Worm (Caenorhabditis elegans) whole organism, L2 larva: ENCODE measurements around the gene srd-29.

Experiments
- C34F6.9 ChIP-seq: fragments of 150-350 bp; optimal IDR thresholded peaks from 2 replicates; lab custom pipeline; 2014; ENCODE audit warnings: missing biosample characterization, missing genetic modification characterization
- F13H6.1 ChIP-seq: sonication (generic microtip); optimal IDR thresholded peaks from 2 replicates; lab custom pipeline; 2016; ENCODE audit warnings: missing genetic modification characterization, missing compliant biosample characterization
- R02D3.7 ChIP-seq: fragments of 150-350 bp; optimal IDR thresholded peaks from 2 replicates; lab custom pipeline; 2014; ENCODE audit warnings: missing biosample characterization, missing genetic modification characterization
- Y55F3AM.14 ChIP-seq: fragments of 200-800 bp; sonication (Bioruptor generic); optimal IDR thresholded peaks from 2 replicates; lab custom pipeline; 2018; ENCODE audit warnings: mild to moderate bottlenecking, missing genetic modification characterization, missing compliant biosample characterization
- ZK546.5 ChIP-seq: sonication (generic microtip); optimal IDR thresholded peaks from 2 replicates; lab custom pipeline; 2017; ENCODE audit warnings: missing biosample characterization, missing genetic modification characterization
- alr-1 ChIP-seq: fragments of 150-350 bp; optimal IDR thresholded peaks from 2 replicates; lab custom pipeline; 2014; ENCODE audit warnings: missing biosample characterization, missing genetic modification characterization
- aly-2 ChIP-seq: fragments of 150-350 bp; optimal IDR thresholded peaks from 2 replicates; lab custom pipeline; 2014; ENCODE audit warnings: missing biosample characterization, missing genetic modification characterization
- ama-1 ChIP-seq: fragments of 150-350 bp; optimal IDR thresholded peaks from 2 replicates; lab custom pipeline; 2018; ENCODE audit warnings: inconsistent platforms
- blmp-1 ChIP-seq: sonication (generic microtip); optimal IDR thresholded peaks from 2 replicates; lab custom pipeline; 2017; ENCODE audit warnings: missing genetic modification characterization, mild to moderate bottlenecking, missing compliant biosample characterization, antibody characterized with exemption, moderate library complexity; ENCODE audit not compliant: insufficient read depth
- ceh-16 ChIP-seq: fragments of 150-350 bp; optimal IDR thresholded peaks from 2 replicates; lab custom pipeline; 2014; ENCODE audit warnings: missing biosample characterization, missing genetic modification characterization
- ceh-82 ChIP-seq: fragments of 150-350 bp; optimal IDR thresholded peaks from 2 replicates; lab custom pipeline; 2014; ENCODE audit warnings: missing biosample characterization, missing genetic modification characterization
- elt-1 ChIP-seq: fragments of 150-350 bp; optimal IDR thresholded peaks from 2 replicates; lab custom pipeline; 2014; ENCODE audit warnings: missing biosample characterization, missing genetic modification characterization
- elt-3 ChIP-seq: sonication (generic microtip); optimal IDR thresholded peaks from 2 replicates; lab custom pipeline; 2017; ENCODE audit warnings: missing biosample characterization, missing genetic modification characterization
- fos-1 ChIP-seq: fragments of 150-350 bp; optimal IDR thresholded peaks from 2 replicates; lab custom pipeline; 2014; ENCODE audit warnings: missing biosample characterization, missing genetic modification characterization
- gmeb-1 ChIP-seq: fragments of 150-350 bp; optimal IDR thresholded peaks from 2 replicates; lab custom pipeline; 2014; ENCODE audit warnings: missing biosample characterization, missing genetic modification characterization
- lin-11 ChIP-seq: fragments of 150-350 bp; sonication (generic microtip); optimal IDR thresholded peaks from 2 replicates; lab custom pipeline; 2014; ENCODE audit warnings: missing biosample characterization, missing genetic modification characterization, inconsistent platforms, mixed read lengths
- lin-13 ChIP-seq: fragments of 150-350 bp; optimal IDR thresholded peaks from 2 replicates; lab custom pipeline; 2014; ENCODE audit warnings: missing biosample characterization, missing genetic modification reagents, missing genetic modification characterization
- lin-39 ChIP-seq: fragments of 150-350 bp; optimal IDR thresholded peaks from 2 replicates; lab custom pipeline; 2014; ENCODE audit warnings: missing biosample characterization, missing genetic modification reagents, missing genetic modification characterization
- lsy-2 ChIP-seq, 2 experiments: fragments of 150-350 bp in 1 of 2; sonication (generic microtip) in 1 of 2; optimal IDR thresholded peaks; 2 replicates each; lab custom pipeline; 2014 to 2017; ENCODE audit warnings: missing biosample characterization in 2 of 2, missing genetic modification characterization in 2 of 2
- mbf-1 ChIP-seq: sonication (generic microtip); optimal IDR thresholded peaks from 2 replicates; lab custom pipeline; 2017; ENCODE audit warnings: missing biosample characterization, missing genetic modification characterization
- mdl-1 ChIP-seq, 2 experiments: fragments of 150-350 bp in 1 of 2; sonication (generic microtip) in 1 of 2; optimal IDR thresholded peaks; 2 replicates each; lab custom pipeline; 2017; ENCODE audit warnings: missing biosample characterization in 2 of 2, missing genetic modification characterization in 2 of 2
- nhr-10 ChIP-seq: sonication (generic microtip); optimal IDR thresholded peaks from 2 replicates; lab custom pipeline; 2017; ENCODE audit warnings: missing biosample characterization, missing genetic modification characterization
- nhr-11 ChIP-seq: fragments of 150-350 bp; optimal IDR thresholded peaks from 2 replicates; lab custom pipeline; 2014; ENCODE audit warnings: missing biosample characterization, missing genetic modification characterization
- nhr-12 ChIP-seq: fragments of 150-350 bp; optimal IDR thresholded peaks from 2 replicates; lab custom pipeline; 2014; ENCODE audit warnings: missing biosample characterization, missing genetic modification characterization
- nhr-129 ChIP-seq: fragments of 150-350 bp; optimal IDR thresholded peaks from 2 replicates; lab custom pipeline; 2014; ENCODE audit warnings: missing biosample characterization, missing genetic modification characterization
- nhr-21 ChIP-seq: fragments of 150-350 bp; optimal IDR thresholded peaks from 2 replicates; lab custom pipeline; 2014; ENCODE audit warnings: missing biosample characterization, missing genetic modification characterization
- nhr-23 ChIP-seq: fragments of 150-350 bp; optimal IDR thresholded peaks from 2 replicates; lab custom pipeline; 2014; ENCODE audit warnings: missing biosample characterization, missing genetic modification reagents, missing genetic modification characterization
- nhr-237 ChIP-seq: fragments of 150-350 bp; optimal IDR thresholded peaks from 2 replicates; lab custom pipeline; 2014; ENCODE audit warnings: missing biosample characterization, missing genetic modification characterization
- nhr-25 ChIP-seq: fragments of 150-350 bp; sonication (generic microtip); optimal IDR thresholded peaks from 3 replicates; lab custom pipeline; 2014; ENCODE audit warnings: missing biosample characterization, missing genetic modification characterization
- nhr-6 ChIP-seq: fragments of 150-350 bp; optimal IDR thresholded peaks from 2 replicates; lab custom pipeline; 2014; ENCODE audit warnings: missing biosample characterization, missing genetic modification characterization
- nhr-77 ChIP-seq: fragments of 150-350 bp; optimal IDR thresholded peaks from 2 replicates; lab custom pipeline; 2014; ENCODE audit warnings: missing biosample characterization, missing genetic modification characterization
- sem-4 ChIP-seq: fragments of 150-350 bp; optimal IDR thresholded peaks from 2 replicates; lab custom pipeline; 2014; ENCODE audit warnings: missing biosample characterization, missing genetic modification reagents, missing genetic modification characterization
- sma-3 ChIP-seq: sonication (generic microtip); optimal IDR thresholded peaks from 2 replicates; lab custom pipeline; 2016; ENCODE audit warnings: missing genetic modification reagents, missing genetic modification characterization, missing compliant biosample characterization
- snpc-4 ChIP-seq: fragments of 150-350 bp; optimal IDR thresholded peaks from 2 replicates; lab custom pipeline; 2014; ENCODE audit warnings: missing biosample characterization, missing genetic modification characterization
- unc-39 ChIP-seq: fragments of 150-350 bp; optimal IDR thresholded peaks from 2 replicates; lab custom pipeline; 2014; ENCODE audit warnings: missing biosample characterization, missing genetic modification characterization
- unc-55 ChIP-seq: fragments of 150-350 bp; sonication (generic microtip); optimal IDR thresholded peaks from 3 replicates; lab custom pipeline; 2014; ENCODE audit warnings: missing biosample characterization, missing genetic modification reagents, missing genetic modification characterization
- unc-62 ChIP-seq: fragments of 150-350 bp; optimal IDR thresholded peaks from 2 replicates; lab custom pipeline; 2014; ENCODE audit warnings: missing biosample characterization, missing genetic modification reagents, missing genetic modification characterization
- zag-1 ChIP-seq: fragments of 150-350 bp; optimal IDR thresholded peaks from 2 replicates; lab custom pipeline; 2014; ENCODE audit warnings: missing biosample characterization, missing genetic modification characterization
- ztf-1 ChIP-seq: fragments of 200-800 bp; sonication (Bioruptor generic); conservative IDR thresholded peaks from 2 replicates; pipeline ENCODE4 v1.3.6; 2022; ENCODE audit warnings: missing genetic modification characterization, missing compliant biosample characterization
- ztf-4 ChIP-seq: fragments of 150-350 bp; optimal IDR thresholded peaks from 2 replicates; lab custom pipeline; 2014; ENCODE audit warnings: missing biosample characterization, missing genetic modification characterization

The srd-29 gene

DNA sequence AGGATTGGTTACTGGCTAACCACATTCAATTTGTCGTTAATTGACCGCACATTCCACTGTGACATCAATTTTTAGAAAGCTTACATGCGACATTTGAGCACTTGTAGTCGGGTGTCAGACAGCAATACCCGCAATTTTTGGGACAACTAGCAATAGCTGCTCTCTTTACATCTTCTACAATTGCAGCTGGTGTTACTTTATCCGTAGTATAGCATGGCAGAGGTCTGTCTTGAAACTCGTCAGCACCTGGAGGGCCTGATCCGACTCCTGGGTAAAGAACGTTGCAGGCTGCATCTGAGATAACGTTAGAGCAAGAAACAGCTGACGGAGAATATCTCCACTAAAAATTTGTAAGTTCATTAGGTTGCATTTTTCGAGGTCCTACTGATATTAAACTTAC is 3.8 kb downstream of the srd-29 start:
- TF ChIP-seq R02D3.7 (tag; lab: Kevin White, UChicago) (no peak), alr-1 (no peak), nhr-23 (tag; lab: Kevin White, UChicago) (no peak), ceh-16 (no peak), nhr-21 (tag; lab: Kevin White, UChicago) (no peak), lsy-2 (tag; optimal IDR thresholded peaks at IDR 0.05; lab: Kevin White, UChicago) (no peak), elt-3 (tag; lab: Kevin White, UChicago) (no peak), nhr-11 (tag; lab: Kevin White, UChicago) (no peak), zag-1 (no peak), gmeb-1 (tag; lab: Kevin White, UChicago) (no peak), ztf-1 (GFP tag; lab: Robert Waterston, UW) (no peak), mdl-1 (tag; optimal IDR thresholded peaks at IDR 0.05; lab: Kevin White, UChicago) (no peak), nhr-12 (tag; lab: Kevin White, UChicago) (no peak), nhr-10 (tag; lab: Kevin White, UChicago) (no peak), snpc-4 (tag; lab: Kevin White, UChicago) (no peak), lin-39 (no peak)
- TF ChIP-seq, all 48 proteins: peak for 0

DNA sequence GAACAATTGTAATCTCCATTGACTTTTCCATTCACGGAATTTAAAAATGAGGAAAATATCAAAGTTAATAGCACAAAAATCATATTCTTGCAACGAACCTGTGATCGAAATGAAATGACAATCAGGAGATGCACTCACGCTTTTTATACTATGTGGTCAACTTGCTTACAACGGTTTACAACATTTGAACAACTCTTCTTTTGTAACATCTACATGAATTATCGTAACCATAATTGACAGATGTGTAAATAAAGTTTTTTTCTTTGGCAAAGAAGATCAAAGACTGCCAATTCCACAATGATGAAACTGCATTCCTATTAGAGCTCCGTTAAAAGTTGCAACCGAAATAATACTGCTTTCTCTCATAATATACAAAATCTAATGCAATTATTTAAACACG is 4.2 kb downstream of the srd-29 start, which contains the start of gene F07C4.10:
TSS of gene F07C4.10 (minus strand) at position 101 of the 400 bp plus-strand sequence.
- TF ChIP-seq ztf-1 (GFP tag; lab: Robert Waterston, UW) (no peak), lin-13 (no peak), nhr-77 (tag; lab: Kevin White, UChicago) (no peak), nhr-23 (tag; lab: Kevin White, UChicago) (no peak), ztf-4 (tag; lab: Kevin White, UChicago) (no peak), lin-11 (no peak), mdl-1 (tag; optimal IDR thresholded peaks at IDR 0.05; lab: Kevin White, UChicago) (no peak), gmeb-1 (tag; lab: Kevin White, UChicago) (no peak), unc-39 (no peak), fos-1 (no peak)

DNA sequence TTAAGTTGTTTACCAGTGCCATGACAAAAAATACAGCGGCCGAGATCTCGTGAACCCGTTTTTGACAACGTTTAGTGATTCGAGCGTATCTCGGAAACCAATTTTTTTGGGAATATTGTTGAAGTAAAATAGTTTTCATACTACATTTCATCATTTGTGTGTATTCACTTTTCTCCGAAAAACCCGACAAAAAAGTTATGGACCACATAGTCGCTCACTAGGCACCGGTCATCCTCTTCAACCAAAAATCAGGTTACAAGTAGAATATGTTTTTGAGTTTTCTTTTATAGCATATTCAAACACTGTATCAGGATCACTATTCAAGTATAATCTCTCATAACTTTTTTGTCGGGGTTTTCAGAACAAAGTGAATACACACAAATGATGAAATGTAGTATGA is 6.1 kb downstream of the srd-29 start:
- no peak for TF ChIP-seq ceh-82 (tag; lab: Kevin White, UChicago)
- TF ChIP-seq elt-3 (tag; lab: Kevin White, UChicago): no peak
- TF ChIP-seq lin-13: no peak
- TF ChIP-seq nhr-12 (tag; lab: Kevin White, UChicago): no peak
- TF ChIP-seq blmp-1 (tag; lab: Kevin White, UChicago): no peak
- TF ChIP-seq nhr-10 (tag; lab: Kevin White, UChicago): no peak
- TF ChIP-seq nhr-21 (tag; lab: Kevin White, UChicago): no peak
- TF ChIP-seq nhr-129: no peak
- TF ChIP-seq mbf-1: no peak
- TF ChIP-seq nhr-77 (tag; lab: Kevin White, UChicago): no peak
- no peak for TF ChIP-seq C34F6.9 (tag; lab: Kevin White, UChicago)

DNA sequence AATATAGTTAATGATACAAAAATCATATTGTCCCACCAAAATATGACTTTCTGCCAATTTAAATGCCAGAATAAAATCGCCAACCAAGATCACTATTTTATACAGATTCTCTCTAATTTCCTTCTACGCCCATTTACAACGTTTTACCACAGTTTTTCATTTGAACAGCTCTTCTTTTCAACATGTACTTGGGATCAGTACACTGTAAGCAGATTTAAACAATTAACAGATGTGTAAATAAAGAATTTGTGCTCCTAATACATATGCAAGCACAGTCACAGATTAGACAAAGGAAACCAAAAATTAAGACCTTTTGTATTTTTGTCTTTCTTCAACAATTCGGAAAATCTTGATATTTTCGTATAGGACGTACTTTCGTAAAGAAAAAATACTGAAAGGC is 7.8 kb downstream of the srd-29 start, which contains the start of gene F07C4.11:
TSS of gene F07C4.11 (minus strand) at position 101 of the 400 bp plus-strand sequence.
- no peak for TF ChIP-seq lin-13
- no peak for TF ChIP-seq lin-11
- no peak for TF ChIP-seq nhr-11 (tag; lab: Kevin White, UChicago)
- no peak for TF ChIP-seq blmp-1 (tag; lab: Kevin White, UChicago)
- no peak for TF ChIP-seq ZK546.5
- no peak for TF ChIP-seq fos-1
- TF ChIP-seq unc-62 (GFP tag; lab: Kevin White, UChicago): no peak
- TF ChIP-seq aly-2: no peak
- TF ChIP-seq nhr-77 (tag; lab: Kevin White, UChicago): no peak
- no peak for TF ChIP-seq sma-3 (GFP tag; lab: Kevin White, UChicago)
- no peak for TF ChIP-seq nhr-10 (tag; lab: Kevin White, UChicago)
- no peak for TF ChIP-seq elt-1 (tag; lab: Kevin White, UChicago)
- no peak for TF ChIP-seq mdl-1 (tag; optimal IDR thresholded peaks at IDR 0.05; lab: Kevin White, UChicago)
- no peak for TF ChIP-seq unc-55 (GFP tag; lab: Kevin White, UChicago)
- no peak for TF ChIP-seq F13H6.1

DNA sequence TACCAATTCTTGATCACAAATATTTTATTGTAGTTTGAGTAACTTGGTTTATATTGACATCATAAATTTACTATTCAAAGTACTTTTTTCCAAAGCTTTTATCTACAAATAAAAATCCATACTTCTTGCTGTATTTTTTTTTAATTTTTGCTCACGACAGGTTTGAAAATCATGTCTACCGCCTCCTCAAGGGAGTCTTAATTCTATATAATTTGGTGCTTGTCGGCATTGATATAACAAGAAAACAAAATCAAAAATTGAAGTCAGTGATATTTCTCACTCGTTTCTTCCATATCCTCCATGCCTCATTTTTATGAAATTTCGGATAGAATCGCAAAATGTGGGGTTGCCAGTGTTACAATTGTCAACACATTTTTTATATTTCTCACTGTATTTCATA is 9.9 kb downstream of the srd-29 start, which contains the start of gene str-47:
TSS of gene str-47 (plus strand) at position 301 of the 400 bp plus-strand sequence.
- no peak for TF ChIP-seq nhr-21 (tag; lab: Kevin White, UChicago)
- TF ChIP-seq aly-2: no peak
- no peak for TF ChIP-seq snpc-4 (tag; lab: Kevin White, UChicago)
- TF ChIP-seq fos-1: no peak
- TF ChIP-seq ama-1: no peak
- no peak for TF ChIP-seq nhr-25 (tag; lab: Kevin White, UChicago)
- TF ChIP-seq blmp-1 (tag; lab: Kevin White, UChicago): no peak
- no peak for TF ChIP-seq nhr-237 (tag; lab: Kevin White, UChicago)
- no peak for TF ChIP-seq nhr-6 (tag; lab: Kevin White, UChicago)
- TF ChIP-seq Y55F3AM.14 (GFP tag; lab: Kevin White, UChicago): no peak
- no peak for TF ChIP-seq ztf-1 (GFP tag; lab: Robert Waterston, UW)
- no peak for TF ChIP-seq sem-4 (tag; lab: Kevin White, UChicago)
- no peak for TF ChIP-seq unc-55 (GFP tag; lab: Kevin White, UChicago)
